Fruit fly (Drosophila melanogaster): ENCODE data around the gene Cpr76Ba.

- TF ChIP-seq CG9609 (GFP tag; optimal IDR thresholded peaks at IDR 0.05) (no peak), Blimp-1 (GFP tag; optimal IDR thresholded peaks at IDR 0.05) (no peak), CG15514 (GFP tag; optimal IDR thresholded peaks at IDR 0.05) (no peak), onecut (GFP tag; IDR thresholded peaks at IDR 0.05) (no peak), nau (GFP tag; optimal IDR thresholded peaks at IDR 0.05) (no peak), gce (GFP tag; IDR thresholded peaks at IDR 0.05) (no peak)
Measured at dm6 chr3L:19560005-19560694, 42.0 kb upstream of the Cpr76Ba start.

Data from whole organism, embryonic.